Worm (Caenorhabditis elegans) whole organism, L2 larva: ENCODE data around the gene F11C1.4.

Experiments used
- C34F6.9 ChIP-seq: fragments of 150-350 bp; optimal IDR thresholded peaks from 2 replicates; lab custom pipeline; 2014; ENCODE audit warnings: missing biosample characterization, missing genetic modification characterization
- F13H6.1 ChIP-seq: sonication (generic microtip); optimal IDR thresholded peaks from 2 replicates; lab custom pipeline; 2016; ENCODE audit warnings: missing genetic modification characterization, missing compliant biosample characterization
- R02D3.7 ChIP-seq: fragments of 150-350 bp; optimal IDR thresholded peaks from 2 replicates; lab custom pipeline; 2014; ENCODE audit warnings: missing biosample characterization, missing genetic modification characterization
- Y55F3AM.14 ChIP-seq: fragments of 200-800 bp; sonication (Bioruptor generic); optimal IDR thresholded peaks from 2 replicates; lab custom pipeline; 2018; ENCODE audit warnings: mild to moderate bottlenecking, missing genetic modification characterization, missing compliant biosample characterization
- ZK546.5 ChIP-seq: sonication (generic microtip); optimal IDR thresholded peaks from 2 replicates; lab custom pipeline; 2017; ENCODE audit warnings: missing biosample characterization, missing genetic modification characterization
- aly-2 ChIP-seq: fragments of 150-350 bp; optimal IDR thresholded peaks from 2 replicates; lab custom pipeline; 2014; ENCODE audit warnings: missing biosample characterization, missing genetic modification characterization
- ama-1 ChIP-seq: fragments of 150-350 bp; optimal IDR thresholded peaks from 2 replicates; lab custom pipeline; 2018; ENCODE audit warnings: inconsistent platforms
- blmp-1 ChIP-seq: sonication (generic microtip); optimal IDR thresholded peaks from 2 replicates; lab custom pipeline; 2017; ENCODE audit warnings: missing genetic modification characterization, mild to moderate bottlenecking, missing compliant biosample characterization, antibody characterized with exemption, moderate library complexity; ENCODE audit not compliant: insufficient read depth
- ceh-16 ChIP-seq: fragments of 150-350 bp; optimal IDR thresholded peaks from 2 replicates; lab custom pipeline; 2014; ENCODE audit warnings: missing biosample characterization, missing genetic modification characterization
- crh-2 ChIP-seq: sonication (generic microtip); optimal IDR thresholded peaks from 2 replicates; lab custom pipeline; 2017; ENCODE audit warnings: missing biosample characterization, missing genetic modification characterization
- dmd-4 ChIP-seq: sonication (generic microtip); optimal IDR thresholded peaks from 2 replicates; lab custom pipeline; 2017; ENCODE audit warnings: missing biosample characterization, missing genetic modification characterization
- egl-27 ChIP-seq: sonication (generic microtip); optimal IDR thresholded peaks from 3 replicates; lab custom pipeline; 2017; ENCODE audit warnings: missing biosample characterization, missing genetic modification reagents, missing genetic modification characterization
- elt-1 ChIP-seq: fragments of 150-350 bp; optimal IDR thresholded peaks from 2 replicates; lab custom pipeline; 2014; ENCODE audit warnings: missing biosample characterization, missing genetic modification characterization
- elt-3 ChIP-seq: sonication (generic microtip); optimal IDR thresholded peaks from 2 replicates; lab custom pipeline; 2017; ENCODE audit warnings: missing biosample characterization, missing genetic modification characterization
- fos-1 ChIP-seq: fragments of 150-350 bp; optimal IDR thresholded peaks from 2 replicates; lab custom pipeline; 2014; ENCODE audit warnings: missing biosample characterization, missing genetic modification characterization
- gmeb-1 ChIP-seq: fragments of 150-350 bp; optimal IDR thresholded peaks from 2 replicates; lab custom pipeline; 2014; ENCODE audit warnings: missing biosample characterization, missing genetic modification characterization
- lin-13 ChIP-seq: fragments of 150-350 bp; optimal IDR thresholded peaks from 2 replicates; lab custom pipeline; 2014; ENCODE audit warnings: missing biosample characterization, missing genetic modification reagents, missing genetic modification characterization
- lin-39 ChIP-seq: fragments of 150-350 bp; optimal IDR thresholded peaks from 2 replicates; lab custom pipeline; 2014; ENCODE audit warnings: missing biosample characterization, missing genetic modification reagents, missing genetic modification characterization
- lsy-2 ChIP-seq, 2 experiments: fragments of 150-350 bp in 1 of 2; sonication (generic microtip) in 1 of 2; optimal IDR thresholded peaks; 2 replicates each; lab custom pipeline; 2014 to 2017; ENCODE audit warnings: missing biosample characterization in 2 of 2, missing genetic modification characterization in 2 of 2
- mab-5 ChIP-seq: fragments of 150-350 bp; optimal IDR thresholded peaks from 2 replicates; lab custom pipeline; 2014; ENCODE audit warnings: missing biosample characterization, missing genetic modification characterization
- nhr-10 ChIP-seq: sonication (generic microtip); optimal IDR thresholded peaks from 2 replicates; lab custom pipeline; 2017; ENCODE audit warnings: missing biosample characterization, missing genetic modification characterization
- nhr-11 ChIP-seq: fragments of 150-350 bp; optimal IDR thresholded peaks from 2 replicates; lab custom pipeline; 2014; ENCODE audit warnings: missing biosample characterization, missing genetic modification characterization
- nhr-129 ChIP-seq: fragments of 150-350 bp; optimal IDR thresholded peaks from 2 replicates; lab custom pipeline; 2014; ENCODE audit warnings: missing biosample characterization, missing genetic modification characterization
- nhr-21 ChIP-seq: fragments of 150-350 bp; optimal IDR thresholded peaks from 2 replicates; lab custom pipeline; 2014; ENCODE audit warnings: missing biosample characterization, missing genetic modification characterization
- nhr-237 ChIP-seq: fragments of 150-350 bp; optimal IDR thresholded peaks from 2 replicates; lab custom pipeline; 2014; ENCODE audit warnings: missing biosample characterization, missing genetic modification characterization
- nhr-25 ChIP-seq: fragments of 150-350 bp; sonication (generic microtip); optimal IDR thresholded peaks from 3 replicates; lab custom pipeline; 2014; ENCODE audit warnings: missing biosample characterization, missing genetic modification characterization
- nhr-6 ChIP-seq: fragments of 150-350 bp; optimal IDR thresholded peaks from 2 replicates; lab custom pipeline; 2014; ENCODE audit warnings: missing biosample characterization, missing genetic modification characterization
- nhr-77 ChIP-seq: fragments of 150-350 bp; optimal IDR thresholded peaks from 2 replicates; lab custom pipeline; 2014; ENCODE audit warnings: missing biosample characterization, missing genetic modification characterization
- sem-4 ChIP-seq: fragments of 150-350 bp; optimal IDR thresholded peaks from 2 replicates; lab custom pipeline; 2014; ENCODE audit warnings: missing biosample characterization, missing genetic modification reagents, missing genetic modification characterization
- skn-1 ChIP-seq: sonication (generic microtip); optimal IDR thresholded peaks from 2 replicates; lab custom pipeline; 2017; ENCODE audit warnings: missing biosample characterization, missing genetic modification characterization
- sma-3 ChIP-seq: sonication (generic microtip); optimal IDR thresholded peaks from 2 replicates; lab custom pipeline; 2016; ENCODE audit warnings: missing genetic modification reagents, missing genetic modification characterization, missing compliant biosample characterization
- sma-9 ChIP-seq, 2 experiments: fragments of 150-350 bp in 1 of 2; sonication (generic microtip) in 1 of 2; optimal IDR thresholded peaks; 2 replicates each; lab custom pipeline; 2014 to 2016; ENCODE audit warnings: missing genetic modification characterization in 2 of 2, mild to moderate bottlenecking in 1 of 2, missing biosample characterization in 1 of 2, missing compliant biosample characterization in 1 of 2, missing genetic modification reagents in 1 of 2, moderate library complexity in 1 of 2
- snpc-4 ChIP-seq: fragments of 150-350 bp; optimal IDR thresholded peaks from 2 replicates; lab custom pipeline; 2014; ENCODE audit warnings: missing biosample characterization, missing genetic modification characterization
- unc-39 ChIP-seq: fragments of 150-350 bp; optimal IDR thresholded peaks from 2 replicates; lab custom pipeline; 2014; ENCODE audit warnings: missing biosample characterization, missing genetic modification characterization
- zag-1 ChIP-seq: fragments of 150-350 bp; optimal IDR thresholded peaks from 2 replicates; lab custom pipeline; 2014; ENCODE audit warnings: missing biosample characterization, missing genetic modification characterization
- ztf-1 ChIP-seq: fragments of 200-800 bp; sonication (Bioruptor generic); conservative IDR thresholded peaks from 2 replicates; pipeline ENCODE4 v1.3.6; 2022; ENCODE audit warnings: missing genetic modification characterization, missing compliant biosample characterization
- ztf-4 ChIP-seq: fragments of 150-350 bp; optimal IDR thresholded peaks from 2 replicates; lab custom pipeline; 2014; ENCODE audit warnings: missing biosample characterization, missing genetic modification characterization

The F11C1.4 gene

ce11 chrX:13005730-13006129 lies 28.9 kb downstream of the F11C1.4 start:
- TF ChIP-seq crh-2 (tag; lab: Kevin White, UChicago) = no peak
- TF ChIP-seq nhr-25 (tag; lab: Kevin White, UChicago) = peak; percentile 64
- peak; percentile 16 for TF ChIP-seq blmp-1

- TF ChIP-seq nhr-25 (tag; lab: Kevin White, UChicago) = peak; percentile 24
- no peak for TF ChIP-seq sma-9 (GFP tag; optimal IDR thresholded peaks at IDR 0.05; lab: Kevin White, UChicago)
- no peak for TF ChIP-seq sma-9 (tag; optimal IDR thresholded peaks at IDR 0.05; lab: Kevin White, UChicago)
These were observed 29.5 kb downstream of the F11C1.4 start for ce11 chrX:13006328-13006727.

- TF ChIP-seq nhr-6 (no peak), gmeb-1 (tag; lab: Kevin White, UChicago) (no peak), dmd-4 (tag; lab: Kevin White, UChicago) (no peak), sma-9 (GFP tag; optimal IDR thresholded peaks at IDR 0.05; lab: Kevin White, UChicago) (no peak), sma-9 (tag; optimal IDR thresholded peaks at IDR 0.05; lab: Kevin White, UChicago) (no peak), elt-3 (no peak)
- TF ChIP-seq, all 48 proteins: peak for 0
These were observed 29.9 kb downstream of the F11C1.4 start for ce11 chrX:13006734-13007133.

- TF ChIP-seq F13H6.1 (tag; lab: Kevin White, UChicago) (no peak), ama-1 (no peak), nhr-129 (no peak), crh-2 (tag; lab: Kevin White, UChicago) (no peak), unc-39 (tag; lab: Kevin White, UChicago) (no peak), R02D3.7 (tag; lab: Kevin White, UChicago) (no peak), lsy-2 (tag; optimal IDR thresholded peaks at IDR 0.05; lab: Kevin White, UChicago) (peak in 1 of 2 experiments; percentile 7), blmp-1 (peak; percentile 94), sma-9 (GFP tag; optimal IDR thresholded peaks at IDR 0.05; lab: Kevin White, UChicago) (peak; percentile 23), sma-9 (tag; optimal IDR thresholded peaks at IDR 0.05; lab: Kevin White, UChicago) (no peak), ZK546.5 (tag; lab: Kevin White, UChicago) (no peak), Y55F3AM.14 (no peak), gmeb-1 (tag; lab: Kevin White, UChicago) (no peak), aly-2 (no peak), dmd-4 (tag; lab: Kevin White, UChicago) (no peak), fos-1 (tag; lab: Kevin White, UChicago) (peak; percentile 35), sma-3 (GFP tag; lab: Kevin White, UChicago) (peak; percentile 78), C34F6.9 (tag; lab: Kevin White, UChicago) (no peak), nhr-11 (tag; lab: Kevin White, UChicago) (no peak), ztf-4 (no peak), nhr-21 (tag; lab: Kevin White, UChicago) (peak; percentile 57), nhr-25 (tag; lab: Kevin White, UChicago) (peak; percentile 96), egl-27 (tag; lab: Kevin White, UChicago) (peak; percentile 23)
These were observed 31.3 kb downstream of the F11C1.4 start, which contains the start of gene nhr-25 for ce11 chrX:13007857-13008813. Gene nhr-25 (plus strand): TSS chrX:13008493.

- no peak for TF ChIP-seq crh-2 (tag; lab: Kevin White, UChicago)
- peak; percentile 99 for TF ChIP-seq blmp-1
- no peak for TF ChIP-seq ZK546.5 (tag; lab: Kevin White, UChicago)
- TF ChIP-seq snpc-4 (tag; lab: Kevin White, UChicago) = no peak
- TF ChIP-seq lin-13 (GFP tag; lab: Kevin White, UChicago) = no peak
- peak; percentile 99 for TF ChIP-seq nhr-25 (tag; lab: Kevin White, UChicago)
- peak; percentile 41 for TF ChIP-seq ceh-16 (tag; lab: Kevin White, UChicago)
- TF ChIP-seq sma-9 (GFP tag; optimal IDR thresholded peaks at IDR 0.05; lab: Kevin White, UChicago) = peak; percentile 69
- TF ChIP-seq sma-9 (tag; optimal IDR thresholded peaks at IDR 0.05; lab: Kevin White, UChicago) = no peak
These were observed 32.0 kb downstream of the F11C1.4 start for ce11 chrX:13008895-13009294.

ce11 chrX:13009645-13010044 lies 32.8 kb downstream of the F11C1.4 start:
- TF ChIP-seq zag-1 = no peak
- no peak for TF ChIP-seq snpc-4 (tag; lab: Kevin White, UChicago)
- no peak for TF ChIP-seq ama-1
- peak; percentile 50 for TF ChIP-seq sem-4 (tag; lab: Kevin White, UChicago)
- peak; percentile 98 for TF ChIP-seq nhr-25 (tag; lab: Kevin White, UChicago)
- TF ChIP-seq nhr-237 (tag; lab: Kevin White, UChicago) = no peak
- no peak for TF ChIP-seq lin-13 (GFP tag; lab: Kevin White, UChicago)
- TF ChIP-seq R02D3.7 (tag; lab: Kevin White, UChicago) = no peak
- TF ChIP-seq nhr-77 (tag; lab: Kevin White, UChicago) = no peak
- TF ChIP-seq mab-5 (tag; lab: Kevin White, UChicago) = no peak
- TF ChIP-seq egl-27 (tag; lab: Kevin White, UChicago) = peak; percentile 30
- TF ChIP-seq elt-1 (tag; lab: Kevin White, UChicago) = no peak
- peak; percentile 76 for TF ChIP-seq Y55F3AM.14
- TF ChIP-seq nhr-10 (tag; lab: Kevin White, UChicago) = no peak
- TF ChIP-seq fos-1 (tag; lab: Kevin White, UChicago) = peak; percentile 31
- no peak for TF ChIP-seq ztf-4
- TF ChIP-seq ztf-1 (GFP tag; lab: Robert Waterston, UW) = no peak
- TF ChIP-seq lin-39 (tag; lab: Kevin White, UChicago) = no peak
- no peak for TF ChIP-seq nhr-11 (tag; lab: Kevin White, UChicago)
- no peak for TF ChIP-seq skn-1 (tag; lab: Kevin White, UChicago)
- no peak for TF ChIP-seq elt-3
- TF ChIP-seq ZK546.5 (tag; lab: Kevin White, UChicago) = no peak
